Worm (Caenorhabditis elegans) whole organism, L1 larva: ENCODE results near the gene nlp-63.
A peak's percentile ranks its signal among the peaks of the same experiment; 100 is the strongest.

Experiments
- C04F5.9 ChIP-seq: sonication (generic microtip); optimal IDR thresholded peaks from 2 replicates; lab custom pipeline; 2016; ENCODE audit warnings: missing genetic modification characterization, missing compliant biosample characterization
- aly-2 ChIP-seq: fragments of 150-350 bp; optimal IDR thresholded peaks from 2 replicates; lab custom pipeline; 2014; ENCODE audit warnings: missing biosample characterization, missing genetic modification characterization
- blmp-1 ChIP-seq: fragments of 150-350 bp; optimal IDR thresholded peaks from 2 replicates; lab custom pipeline; 2014; ENCODE audit warnings: missing biosample characterization, missing genetic modification characterization
- ceh-82 ChIP-seq, 3 experiments: fragments of 150-350 bp in 1 of 3; sonication (generic microtip) in 2 of 3; optimal IDR thresholded peaks; 2 replicates each; lab custom pipeline; 2014 to 2017; ENCODE audit warnings: missing biosample characterization in 3 of 3, missing genetic modification characterization in 3 of 3
- ceh-88 ChIP-seq: fragments of 200-800 bp; sonication (Bioruptor generic); IDR thresholded peaks from 2 replicates; pipeline ENCODE4 v1.3.6; 2022; ENCODE audit warnings: missing genetic modification characterization, missing compliant biosample characterization
- dsc-1 ChIP-seq: sonication (generic microtip); optimal IDR thresholded peaks from 2 replicates; lab custom pipeline; 2016; ENCODE audit warnings: mild to moderate bottlenecking, missing genetic modification characterization, missing compliant biosample characterization
- efl-1 ChIP-seq, 4 experiments: fragments of 150-350 bp; optimal IDR thresholded peaks in 3 of 4; peaks in 1 of 4; 1 replicate in 1 of 4; 2 replicates in 3 of 4; lab custom pipeline; 2014; ENCODE audit warnings: missing biosample characterization in 2 of 4, missing genetic modification characterization in 2 of 4, missing genetic modification reagents in 2 of 4
- elt-3 ChIP-seq, 6 experiments: fragments of 150-350 bp in 1 of 6; sonication (generic microtip); optimal IDR thresholded peaks; 2 replicates each; lab custom pipeline; 2017 to 2018; ENCODE audit warnings: missing biosample characterization in 6 of 6, missing genetic modification characterization in 6 of 6, inconsistent platforms in 1 of 6
- fkh-10 ChIP-seq: sonication (generic microtip); optimal IDR thresholded peaks from 2 replicates; lab custom pipeline; 2017; ENCODE audit warnings: missing biosample characterization, missing genetic modification reagents, missing genetic modification characterization
- lin-14 ChIP-seq: fragments of 200-800 bp; sonication (Bioruptor generic); optimal IDR thresholded peaks from 2 replicates; lab custom pipeline; 2018; ENCODE audit warnings: mild to moderate bottlenecking, missing genetic modification characterization, moderate library complexity, missing compliant biosample characterization
- lin-35 ChIP-seq, 2 experiments: fragments of 150-350 bp; optimal IDR thresholded peaks; 2 replicates each; lab custom pipeline; 2014; ENCODE audit warnings: missing biosample characterization in 2 of 2, missing genetic modification characterization in 2 of 2, missing genetic modification reagents in 2 of 2
- lsy-2 ChIP-seq, 2 experiments: fragments of 150-350 bp; optimal IDR thresholded peaks; 2 replicates each; lab custom pipeline; 2014; ENCODE audit warnings: missing biosample characterization in 2 of 2, missing genetic modification characterization in 2 of 2
- mdl-1 ChIP-seq, 2 experiments: fragments of 150-350 bp; optimal IDR thresholded peaks; 2 replicates each; lab custom pipeline; 2014 to 2017; ENCODE audit warnings: missing biosample characterization in 2 of 2, missing genetic modification characterization in 2 of 2, inconsistent platforms in 1 of 2
- mep-1 ChIP-seq: fragments of 150-350 bp; optimal IDR thresholded peaks from 2 replicates; lab custom pipeline; 2014; ENCODE audit warnings: missing biosample characterization, missing genetic modification characterization
- nhr-11 ChIP-seq: fragments of 150-350 bp; optimal IDR thresholded peaks from 2 replicates; lab custom pipeline; 2014; ENCODE audit warnings: missing biosample characterization, missing genetic modification characterization
- nhr-19 ChIP-seq: fragments of 200-800 bp; sonication (Bioruptor generic); conservative IDR thresholded peaks from 2 replicates; pipeline ENCODE4 v1.3.6; 2022; ENCODE audit warnings: missing genetic modification characterization, missing compliant biosample characterization
- nhr-237 ChIP-seq: fragments of 150-350 bp; optimal IDR thresholded peaks from 2 replicates; lab custom pipeline; 2014; ENCODE audit warnings: missing biosample characterization, missing genetic modification characterization
- nhr-47 ChIP-seq: sonication (generic microtip); optimal IDR thresholded peaks from 2 replicates; lab custom pipeline; 2016; ENCODE audit warnings: mild to moderate bottlenecking, missing genetic modification characterization, moderate library complexity, missing compliant biosample characterization
- nhr-71 ChIP-seq: sonication (generic microtip); optimal IDR thresholded peaks from 2 replicates; lab custom pipeline; 2016; ENCODE audit warnings: mild to moderate bottlenecking, missing genetic modification characterization, moderate library complexity, missing compliant biosample characterization
- nhr-76 ChIP-seq: sonication (generic microtip); optimal IDR thresholded peaks from 2 replicates; lab custom pipeline; 2017; ENCODE audit warnings: missing biosample characterization, missing genetic modification characterization
- nhr-77 ChIP-seq: fragments of 150-350 bp; optimal IDR thresholded peaks from 2 replicates; lab custom pipeline; 2014; ENCODE audit warnings: missing biosample characterization, missing genetic modification characterization
- nhr-85 ChIP-seq: sonication (generic microtip); peaks from one replicate; lab custom pipeline; 2016; ENCODE audit warnings: missing genetic modification characterization, inconsistent platforms, missing compliant biosample characterization
- rnt-1 ChIP-seq: sonication (generic microtip); optimal IDR thresholded peaks from 2 replicates; lab custom pipeline; 2016; ENCODE audit warnings: mild to moderate bottlenecking, missing genetic modification characterization, moderate library complexity, missing compliant biosample characterization
- snu-23 ChIP-seq: sonication (generic microtip); optimal IDR thresholded peaks from 2 replicates; lab custom pipeline; 2016; ENCODE audit warnings: missing genetic modification characterization, missing compliant biosample characterization
- sptf-1 ChIP-seq: fragments of 150-350 bp; optimal IDR thresholded peaks from 2 replicates; lab custom pipeline; 2014; ENCODE audit warnings: missing biosample characterization, missing genetic modification characterization
- sup-37 ChIP-seq: fragments of 200-800 bp; sonication (Bioruptor generic); optimal IDR thresholded peaks from 2 replicates; lab custom pipeline; 2018; ENCODE audit warnings: mild to moderate bottlenecking, missing genetic modification characterization, missing compliant biosample characterization
- unc-130 ChIP-seq: fragments of 150-350 bp; optimal IDR thresholded peaks from 2 replicates; lab custom pipeline; 2017; ENCODE audit warnings: missing biosample characterization, missing genetic modification characterization, inconsistent platforms
- unc-30 ChIP-seq: sonication (generic microtip); optimal IDR thresholded peaks from 2 replicates; lab custom pipeline; 2017; ENCODE audit warnings: missing biosample characterization, missing genetic modification characterization
- ztf-11 ChIP-seq, 2 experiments: sonication (generic microtip); optimal IDR thresholded peaks; 2 replicates each; lab custom pipeline; 2016 to 2017; ENCODE audit warnings: missing genetic modification characterization in 2 of 2, missing biosample characterization in 1 of 2, missing compliant biosample characterization in 1 of 2

Gene nlp-63

DNA sequence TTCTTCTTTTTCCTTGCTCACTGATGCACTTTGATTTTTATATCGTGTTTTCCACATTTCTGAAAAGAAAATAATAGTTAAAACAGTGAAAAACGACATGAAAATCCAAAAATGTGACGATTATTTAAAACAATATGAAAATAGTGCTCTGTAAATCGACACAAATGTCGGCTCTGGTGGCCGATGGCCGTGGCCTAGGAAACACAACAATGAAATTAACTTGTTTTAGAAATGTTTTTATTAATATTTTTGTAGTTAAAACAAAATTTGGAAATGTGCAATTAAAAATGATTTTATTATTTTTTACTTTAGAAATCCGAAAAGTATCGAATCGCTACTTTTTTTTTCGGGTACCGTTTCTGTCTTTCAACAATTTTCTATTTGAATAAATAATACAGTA, 45.6 kb downstream of the nlp-63 start, which contains the start of gene arv-1 (continued):
- TF ChIP-seq fkh-10 (GFP tag; lab: Kevin White, UChicago), result no peak
- no peak for TF ChIP-seq aly-2 (tag; lab: Kevin White, UChicago)
- TF ChIP-seq nhr-47 (tag; lab: Kevin White, UChicago), result peak; percentile 75
- peak; percentile 63 for TF ChIP-seq mep-1 (tag; lab: Kevin White, UChicago)

DNA sequence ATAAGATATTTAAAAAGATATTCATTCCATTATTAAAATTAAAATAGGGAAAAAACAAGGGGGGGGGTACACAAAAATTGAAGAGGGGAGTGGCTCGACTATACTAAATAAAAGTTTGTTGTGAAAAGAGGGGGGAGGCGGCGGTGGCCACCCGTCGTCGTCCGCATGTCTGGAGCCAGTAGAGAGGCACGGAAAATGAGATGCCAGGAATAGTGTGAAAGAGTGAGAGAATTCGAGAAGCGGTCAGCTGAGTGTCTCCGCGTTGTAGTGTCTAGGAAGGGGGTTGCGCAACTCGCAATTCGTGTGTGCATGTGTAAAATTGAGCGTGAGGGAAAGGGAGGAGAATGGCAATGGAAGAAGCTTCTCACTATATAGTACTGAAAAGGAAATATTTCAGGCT, 47.1 kb downstream of the nlp-63 start:
- TF ChIP-seq rnt-1 (peak; percentile 41), nhr-85 (no peak), ceh-82 (tag; optimal IDR thresholded peaks at IDR 0.05; lab: Kevin White, UChicago) (peak in 1 of 3 experiments; percentile 27), aly-2 (tag; lab: Kevin White, UChicago) (no peak), nhr-11 (tag; lab: Kevin White, UChicago) (peak; percentile 26), mdl-1 (tag; optimal IDR thresholded peaks at IDR 0.05; lab: Kevin White, UChicago) (peak in 1 of 2 experiments; percentile 8), nhr-77 (tag; lab: Kevin White, UChicago) (no peak), ceh-88 (GFP tag; lab: Robert Waterston, UW) (no peak), lin-14 (GFP tag; lab: Kevin White, UChicago) (peak; percentile 53), ztf-11 (tag; optimal IDR thresholded peaks at IDR 0.05; lab: Kevin White, UChicago) (no peak), dsc-1 (peak; percentile 27), nhr-71 (tag; lab: Kevin White, UChicago) (peak; percentile 5), C04F5.9 (tag; lab: Kevin White, UChicago) (no peak), efl-1 (optimal IDR thresholded peaks at IDR 0.05; lab: Kevin White, UChicago) (peak in 1 of 2 experiments; percentile 26), efl-1 (GFP tag; optimal IDR thresholded peaks at IDR 0.05 in 1 of 2; lab: Kevin White, UChicago) (peak in 1 of 2 experiments; percentile 47), nhr-47 (tag; lab: Kevin White, UChicago) (peak; percentile 7), lin-35 (GFP tag; optimal IDR thresholded peaks at IDR 0.05; lab: Kevin White, UChicago) (peak in 1 of 2 experiments; percentile 11)

DNA sequence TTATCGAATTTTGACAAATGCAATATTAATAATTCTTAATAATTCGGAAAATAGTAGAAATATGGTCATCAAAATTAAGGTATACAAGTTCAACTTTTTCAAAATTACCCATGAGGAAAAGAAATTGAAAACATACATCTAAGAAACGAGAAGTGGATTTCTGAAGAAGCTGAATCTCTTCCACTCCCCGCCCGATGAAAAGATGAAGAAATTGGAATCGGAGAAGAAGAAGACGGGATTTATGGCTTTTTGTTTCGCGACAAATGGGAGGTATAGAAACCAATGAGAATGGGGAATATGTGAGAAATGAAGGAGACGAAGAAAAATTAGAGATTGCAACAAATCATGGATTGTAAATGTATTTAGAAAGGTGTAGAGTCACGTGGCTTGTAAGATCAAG, 47.9 kb downstream of the nlp-63 start:
- TF ChIP-seq elt-3 (tag; optimal IDR thresholded peaks at IDR 0.05; lab: Kevin White, UChicago) (no peak), dsc-1 (peak; percentile 54), efl-1 (optimal IDR thresholded peaks at IDR 0.05; lab: Kevin White, UChicago) (no peak), efl-1 (GFP tag; optimal IDR thresholded peaks at IDR 0.05 in 1 of 2; lab: Kevin White, UChicago) (no peak), blmp-1 (tag; lab: Kevin White, UChicago) (peak; percentile 53), rnt-1 (peak; percentile 43), unc-30 (tag; lab: Kevin White, UChicago) (no peak), ceh-88 (GFP tag; lab: Robert Waterston, UW) (no peak; the same call in 1 of the 2 replicates), nhr-71 (tag; lab: Kevin White, UChicago) (peak; percentile 46)

DNA sequence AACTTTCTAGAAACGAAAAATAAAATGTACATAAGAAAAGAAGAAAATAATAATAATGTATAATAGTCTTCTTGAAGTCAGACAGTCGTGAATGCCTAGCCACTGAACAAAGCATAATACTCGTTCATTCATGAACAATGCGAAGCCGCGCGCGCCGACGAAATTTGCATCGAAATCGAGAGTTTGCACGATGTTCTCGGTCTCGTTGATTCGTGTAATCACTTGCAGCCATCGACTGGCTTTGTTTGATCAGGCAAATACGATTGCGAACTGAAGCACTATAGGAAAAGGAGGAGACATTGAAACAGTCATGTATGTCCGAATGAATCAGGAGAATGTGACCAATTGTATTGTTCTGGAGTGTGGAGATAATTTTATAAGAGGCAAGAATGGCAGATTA, 48.6 kb downstream of the nlp-63 start:
- TF ChIP-seq nhr-11 (tag; lab: Kevin White, UChicago), result no peak
- no peak for TF ChIP-seq nhr-237
- no peak for TF ChIP-seq sup-37 (GFP tag; lab: Kevin White, UChicago)
- peak; percentile 95 for TF ChIP-seq blmp-1 (tag; lab: Kevin White, UChicago)
- TF ChIP-seq sptf-1 (tag; lab: Kevin White, UChicago), result no peak
- TF ChIP-seq nhr-85, result no peak
- TF ChIP-seq, all 84 proteins: peak for 1

DNA sequence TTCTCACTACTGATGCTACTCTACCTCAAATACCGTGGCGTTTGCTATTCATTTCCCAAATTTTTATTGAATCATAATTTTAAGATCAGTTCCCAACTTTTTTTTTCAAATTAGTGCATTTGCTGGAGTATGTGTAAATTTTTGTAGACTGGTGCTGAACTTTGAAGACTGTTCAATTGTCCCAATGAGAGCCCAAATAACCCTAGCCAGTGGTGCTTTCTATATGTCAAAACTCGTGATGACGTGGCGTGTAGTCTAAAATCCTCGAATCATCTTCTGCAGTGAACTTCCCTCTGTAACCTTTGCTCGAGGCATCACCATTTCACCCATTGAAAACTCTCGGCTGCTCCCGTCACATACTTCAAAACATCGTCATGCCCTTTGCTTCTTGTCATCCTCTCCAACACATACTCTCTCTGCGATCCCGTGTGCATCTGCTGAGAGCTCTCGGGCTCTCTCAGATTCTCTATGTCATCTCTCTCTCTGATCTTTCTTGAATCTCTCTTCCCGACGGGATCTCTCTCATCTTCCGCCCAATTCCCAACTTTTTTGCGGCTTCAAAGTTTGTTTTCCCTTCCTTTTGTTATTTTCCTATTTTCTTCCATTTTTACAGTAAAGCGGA, 49.3 kb downstream of the nlp-63 start:
- TF ChIP-seq efl-1 (optimal IDR thresholded peaks at IDR 0.05; lab: Kevin White, UChicago) (no peak), efl-1 (GFP tag; optimal IDR thresholded peaks at IDR 0.05 in 1 of 2; lab: Kevin White, UChicago) (peak in 1 of 2 experiments; percentile 47), lin-14 (GFP tag; lab: Kevin White, UChicago) (peak; percentile 46), nhr-11 (tag; lab: Kevin White, UChicago) (peak; percentile 42), nhr-237 (no peak), unc-130 (tag; lab: Kevin White, UChicago) (peak; percentile 47), nhr-76 (tag; lab: Kevin White, UChicago) (no peak), dsc-1 (peak; percentile 28), lsy-2 (tag; optimal IDR thresholded peaks at IDR 0.05; lab: Kevin White, UChicago) (peak in 1 of 2 experiments; percentile 23), rnt-1 (peak; percentile 74), ceh-82 (tag; optimal IDR thresholded peaks at IDR 0.05; lab: Kevin White, UChicago) (no peak), nhr-19 (0 out of 2 replicates have a peak, but pooled peaks have one; percentile 10), mdl-1 (tag; optimal IDR thresholded peaks at IDR 0.05; lab: Kevin White, UChicago) (peak in 1 of 2 experiments; percentile 24), nhr-71 (tag; lab: Kevin White, UChicago) (peak; percentile 51), snu-23 (peak; percentile 43)
